Worm (Caenorhabditis elegans): Measurements from ENCODE around the gene ragc-1.
A peak's percentile ranks its signal among the peaks of the same experiment; 100 is the strongest.

- TF ChIP-seq ztf-4 (tag; optimal IDR thresholded peaks at IDR 0.05): no peak
- TF ChIP-seq ZK546.5 (tag; optimal IDR thresholded peaks at IDR 0.05): no peak
- TF ChIP-seq lin-15B (tag; optimal IDR thresholded peaks at IDR 0.05): no peak
- no peak for TF ChIP-seq ceh-82 (tag; optimal IDR thresholded peaks at IDR 0.05)
- no peak for TF ChIP-seq ama-1 (optimal IDR thresholded peaks at IDR 0.05)
- TF ChIP-seq nfya-1 (tag; optimal IDR thresholded peaks at IDR 0.05; ENCODE audit: insufficient read depth): peak; percentile 2
- TF ChIP-seq nhr-11 (tag; optimal IDR thresholded peaks at IDR 0.05): peak; percentile 12
- TF ChIP-seq R02D3.7 (tag; optimal IDR thresholded peaks at IDR 0.05): no peak
- TF ChIP-seq lin-39 (tag; optimal IDR thresholded peaks at IDR 0.05): no peak
These were observed 44.3 kb upstream of the ragc-1 start, which contains the start of gene ZK809.8 for ce11 chrIV:11649031-11649430.

Data from whole organism, L3 larva.